Worm (Caenorhabditis elegans): Measurements from ENCODE around the gene ZC262.2.

DNA sequence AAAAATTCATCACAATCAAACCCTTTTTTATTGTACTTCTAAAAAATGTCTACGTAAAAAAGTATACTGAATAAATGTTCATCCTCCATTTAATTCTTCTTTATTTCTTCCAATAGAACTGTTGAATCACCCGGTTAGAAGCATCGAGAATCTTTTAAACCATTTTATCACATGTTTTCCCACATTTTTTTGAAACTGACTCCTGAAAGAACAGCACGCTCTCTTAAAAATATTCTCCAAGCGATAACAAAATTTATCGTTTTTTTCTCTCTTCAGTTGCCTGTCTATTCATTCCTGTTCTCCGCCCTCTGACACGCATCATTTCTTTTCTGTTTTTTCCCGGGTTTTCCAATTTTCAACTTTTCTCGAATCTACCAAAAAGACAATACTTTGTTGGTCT, 7.5 kb upstream of the ZC262.2 start, which contains the start of gene F10E9.12:
- TF ChIP-seq ama-1 (optimal IDR thresholded peaks at IDR 0.05) = no peak
- no peak for TF ChIP-seq unc-3 (GFP tag; conservative IDR thresholded peaks at IDR 0.05)
- TF ChIP-seq unc-3 (tag; optimal IDR thresholded peaks at IDR 0.05) = no peak
- no peak for TF ChIP-seq che-1 (tag; optimal IDR thresholded peaks at IDR 0.05)

Measured in whole organism, late embryonic.